Fruit fly (Drosophila melanogaster) whole organism, embryonic: ENCODE data around the gene pix.

Experiments used
- Asciz ChIP-seq: fragments of 200-800 bp; sonication (Bioruptor generic); optimal IDR thresholded peaks from 2 replicates; lab custom pipeline; 2017; ENCODE audit warnings: missing biosample characterization, mild to moderate bottlenecking, missing genetic modification characterization, missing genetic modification reagents
- CG12155 ChIP-seq: fragments of 200-800 bp; sonication (Bioruptor generic); optimal IDR thresholded peaks from 3 replicates; lab custom pipeline; 2016; ENCODE audit warnings: missing biosample characterization, missing genetic modification characterization
- CG13287 ChIP-seq: fragments of 200-800 bp; sonication (Bioruptor generic); IDR thresholded peaks from 2 replicates; pipeline ENCODE4 v1.3.6; 2022; ENCODE audit warnings: missing biosample characterization, missing genetic modification characterization; ENCODE audit not compliant: partially characterized antibody
- CG14441 ChIP-seq: fragments of 200-800 bp; sonication (Bioruptor generic); IDR thresholded peaks from 2 replicates; pipeline ENCODE4 v1.3.6; 2022; ENCODE audit warnings: missing biosample characterization, missing genetic modification characterization
- CG14965 ChIP-seq: fragments of 200-800 bp; sonication (Bioruptor generic); optimal IDR thresholded peaks from 2 replicates; lab custom pipeline; 2016; ENCODE audit warnings: missing biosample characterization, missing genetic modification characterization, borderline replicate concordance
- CG15269 ChIP-seq: fragments of 200-800 bp; sonication (Bioruptor generic); optimal IDR thresholded peaks from 2 replicates; lab custom pipeline; 2018; ENCODE audit warnings: missing biosample characterization, mild to moderate bottlenecking, missing genetic modification characterization, moderate library complexity
- CG1529 ChIP-seq: fragments of 200-800 bp; sonication (Bioruptor generic); optimal IDR thresholded peaks from 3 replicates; lab custom pipeline; 2018; ENCODE audit warnings: missing biosample characterization, missing genetic modification characterization
- CG17328 ChIP-seq: fragments of 200-800 bp; sonication (Bioruptor generic); IDR thresholded peaks from 2 replicates; pipeline ENCODE4 v1.3.6; 2022; ENCODE audit warnings: missing biosample characterization, missing genetic modification characterization
- CG17568 ChIP-seq: fragments of 200-800 bp; sonication (Bioruptor generic); optimal IDR thresholded peaks from 2 replicates; lab custom pipeline; 2018; ENCODE audit warnings: missing biosample characterization, mild to moderate bottlenecking, missing genetic modification characterization, moderate library complexity
- CG17802 ChIP-seq: fragments of 200-800 bp; sonication (Bioruptor generic); optimal IDR thresholded peaks from 2 replicates; lab custom pipeline; 2018; ENCODE audit warnings: missing biosample characterization, mild to moderate bottlenecking, missing genetic modification characterization, moderate library complexity
- CG1792 ChIP-seq: fragments of 200-800 bp; sonication (Bioruptor generic); optimal IDR thresholded peaks from 2 replicates; lab custom pipeline; 2016; ENCODE audit warnings: missing biosample characterization, missing genetic modification characterization
- CG18262 ChIP-seq: fragments of 200-800 bp; optimal IDR thresholded peaks from 3 replicates; lab custom pipeline; 2019; ENCODE audit warnings: missing biosample characterization, mild to moderate bottlenecking, missing genetic modification characterization, moderate library complexity
- CG2712 ChIP-seq: fragments of 200-800 bp; optimal IDR thresholded peaks from 3 replicates; lab custom pipeline; 2019; ENCODE audit warnings: missing biosample characterization, mild to moderate bottlenecking, missing genetic modification characterization, moderate library complexity
- CG31388 ChIP-seq: fragments of 200-800 bp; sonication (Bioruptor generic); optimal IDR thresholded peaks from 2 replicates; lab custom pipeline; 2016; ENCODE audit warnings: missing biosample characterization, missing genetic modification characterization
- CG5953 ChIP-seq: fragments of 200-800 bp; sonication (Bioruptor generic); IDR thresholded peaks from 2 replicates; pipeline ENCODE4 v1.3.6; 2022; ENCODE audit warnings: missing biosample characterization, missing genetic modification characterization
- CG6683 ChIP-seq: fragments of 200-800 bp; sonication (Bioruptor generic); optimal IDR thresholded peaks from 2 replicates; lab custom pipeline; 2017; ENCODE audit warnings: missing biosample characterization, mild to moderate bottlenecking, missing genetic modification characterization, missing genetic modification reagents
- CG9727 ChIP-seq: fragments of 200-800 bp; sonication (Bioruptor generic); optimal IDR thresholded peaks from 3 replicates; lab custom pipeline; 2017; ENCODE audit warnings: missing biosample characterization, mild to moderate bottlenecking, missing genetic modification characterization
- CG9932 ChIP-seq: fragments of 200-800 bp; sonication (Bioruptor generic); IDR thresholded peaks from 2 replicates; pipeline ENCODE4 v1.3.6; 2022; ENCODE audit warnings: missing biosample characterization, missing genetic modification characterization
- D19B ChIP-seq: fragments of 200-800 bp; sonication (Bioruptor generic); optimal IDR thresholded peaks from 2 replicates; lab custom pipeline; 2017; ENCODE audit warnings: missing biosample characterization, mild to moderate bottlenecking, missing genetic modification characterization
- Dek ChIP-seq: fragments of 200-800 bp; sonication (Bioruptor generic); optimal IDR thresholded peaks from 3 replicates; lab custom pipeline; 2019; ENCODE audit warnings: missing biosample characterization, mild to moderate bottlenecking, missing genetic modification characterization, moderate library complexity
- Dll ChIP-seq: fragments of 200-800 bp; sonication (Bioruptor generic); IDR thresholded peaks from 4 replicates; pipeline ENCODE4 v1.3.6; 2022; ENCODE audit warnings: missing biosample characterization, missing genetic modification characterization; ENCODE audit not compliant: partially characterized antibody
- Eip74EF ChIP-seq, 2 experiments: fragments of 200-800 bp in 1 of 2; fragments of >200 bp in 1 of 2; sonication (Bioruptor generic) in 1 of 2; optimal IDR thresholded peaks; 2 replicates each; lab custom pipeline; 2017 to 2019; ENCODE audit warnings: missing biosample characterization in 2 of 2, missing genetic modification characterization in 2 of 2, mild to moderate bottlenecking in 1 of 2, moderate library complexity in 1 of 2
- Ets97D ChIP-seq: fragments of 200-800 bp; sonication (Bioruptor generic); optimal IDR thresholded peaks from 3 replicates; lab custom pipeline; 2016; ENCODE audit warnings: missing biosample characterization, missing genetic modification characterization
- Max ChIP-seq: fragments of 200-800 bp; sonication (Bioruptor generic); optimal IDR thresholded peaks from 2 replicates; lab custom pipeline; 2016; ENCODE audit warnings: missing biosample characterization, mild to moderate bottlenecking, missing genetic modification characterization
- Oli ChIP-seq: fragments of 200-800 bp; sonication (Bioruptor generic); optimal IDR thresholded peaks from 2 replicates; lab custom pipeline; 2018; ENCODE audit warnings: missing biosample characterization, mild to moderate bottlenecking, missing genetic modification characterization, moderate library complexity
- Pdp1 ChIP-seq, 2 experiments: fragments of 200-800 bp; sonication (Bioruptor generic); optimal IDR thresholded peaks; 3 replicates each; lab custom pipeline; 2016; ENCODE audit warnings: missing biosample characterization in 2 of 2, missing genetic modification characterization in 2 of 2, mild to moderate bottlenecking in 1 of 2, moderate library complexity in 1 of 2
- Rfx ChIP-seq: fragments of 200-800 bp; sonication (Bioruptor generic); IDR thresholded peaks from 2 replicates; pipeline ENCODE4 v1.3.6; 2022; ENCODE audit warnings: missing biosample characterization, missing genetic modification characterization
- Rx ChIP-seq: fragments of 200-800 bp; sonication (Bioruptor generic); IDR thresholded peaks from 2 replicates; pipeline ENCODE4 v1.3.6; 2022; ENCODE audit warnings: missing biosample characterization, missing genetic modification characterization
- Sin3A ChIP-seq: fragments of >200 bp; optimal IDR thresholded peaks from 2 replicates; lab custom pipeline; 2018
- abd-A ChIP-seq: fragments of 200-800 bp; sonication (Bioruptor generic); optimal IDR thresholded peaks from 3 replicates; lab custom pipeline; 2019; ENCODE audit warnings: missing biosample characterization, mild to moderate bottlenecking, missing genetic modification characterization, moderate library complexity
- bab2 ChIP-seq: fragments of 200-800 bp; sonication (Bioruptor generic); optimal IDR thresholded peaks from 2 replicates; lab custom pipeline; 2016; ENCODE audit warnings: missing biosample characterization, missing genetic modification characterization
- cato ChIP-seq: fragments of 200-800 bp; sonication (Bioruptor generic); optimal IDR thresholded peaks from 2 replicates; lab custom pipeline; 2016; ENCODE audit warnings: missing biosample characterization, missing genetic modification characterization, borderline replicate concordance
- chn ChIP-seq: fragments of 200-800 bp; sonication (Bioruptor generic); optimal IDR thresholded peaks from 2 replicates; lab custom pipeline; 2016; ENCODE audit warnings: missing biosample characterization, missing genetic modification characterization
- cwo ChIP-seq: fragments of 200-800 bp; sonication (Bioruptor generic); optimal IDR thresholded peaks from 3 replicates; lab custom pipeline; 2017; ENCODE audit warnings: missing biosample characterization, missing genetic modification characterization, mild to moderate bottlenecking, moderate library complexity, missing genetic modification reagents
- danr ChIP-seq: fragments of 200-800 bp; sonication (Bioruptor generic); IDR thresholded peaks from 2 replicates; pipeline ENCODE4 v1.3.6; 2022; ENCODE audit warnings: missing biosample characterization, missing genetic modification characterization
- her ChIP-seq: fragments of 200-800 bp; sonication (Bioruptor generic); optimal IDR thresholded peaks from 2 replicates; lab custom pipeline; 2016; ENCODE audit warnings: missing biosample characterization, missing genetic modification characterization
- inv ChIP-seq: fragments of 200-800 bp; sonication (Bioruptor generic); IDR thresholded peaks from 2 replicates; pipeline ENCODE4 v1.3.6; 2022; ENCODE audit warnings: missing biosample characterization, missing genetic modification characterization; ENCODE audit not compliant: partially characterized antibody
- p53 ChIP-seq: fragments of 200-800 bp; sonication (Bioruptor generic); optimal IDR thresholded peaks from 2 replicates; lab custom pipeline; 2016; ENCODE audit warnings: missing biosample characterization, missing genetic modification characterization
- phol ChIP-seq: fragments of 200-800 bp; sonication (Bioruptor generic); optimal IDR thresholded peaks from 3 replicates; lab custom pipeline; 2018; ENCODE audit warnings: missing biosample characterization, mild to moderate bottlenecking, missing genetic modification characterization, moderate library complexity
- repo ChIP-seq: fragments of 200-800 bp; sonication (Bioruptor generic); optimal IDR thresholded peaks from 2 replicates; lab custom pipeline; 2016; ENCODE audit warnings: missing biosample characterization, missing genetic modification characterization
- ro ChIP-seq: fragments of 200-800 bp; sonication (Bioruptor generic); IDR thresholded peaks from 2 replicates; pipeline ENCODE4 v1.3.6; 2022; ENCODE audit warnings: missing biosample characterization, missing genetic modification characterization
- schlank ChIP-seq: fragments of 200-800 bp; sonication (Bioruptor generic); optimal IDR thresholded peaks from 2 replicates; lab custom pipeline; 2018; ENCODE audit warnings: missing biosample characterization, mild to moderate bottlenecking, missing genetic modification characterization
- seq ChIP-seq: fragments of 200-800 bp; sonication (Bioruptor generic); IDR thresholded peaks from 2 replicates; pipeline ENCODE4 v1.3.6; 2022; ENCODE audit warnings: missing biosample characterization, missing genetic modification characterization
- slou ChIP-seq: fragments of 200-800 bp; sonication (Bioruptor generic); optimal IDR thresholded peaks from 3 replicates; lab custom pipeline; 2016; ENCODE audit warnings: missing biosample characterization, missing genetic modification characterization
- tap ChIP-seq: fragments of 200-800 bp; optimal IDR thresholded peaks from 3 replicates; lab custom pipeline; 2019; ENCODE audit warnings: missing biosample characterization, mild to moderate bottlenecking, missing genetic modification characterization, moderate library complexity
- toy ChIP-seq: fragments of 200-800 bp; sonication (Bioruptor generic); IDR thresholded peaks from 2 replicates; pipeline ENCODE4 v1.3.6; 2022; ENCODE audit warnings: missing biosample characterization, missing genetic modification characterization
- zen ChIP-seq: fragments of 200-800 bp; sonication (Bioruptor generic); optimal IDR thresholded peaks from 3 replicates; lab custom pipeline; 2018; ENCODE audit warnings: missing biosample characterization, mild to moderate bottlenecking, missing genetic modification characterization, moderate library complexity

pix gene

dm6 chr3L:8925679-8926078 lies 48.9 kb downstream of the pix start (continued):
- TF ChIP-seq repo (GFP tag; lab: Kevin White, UChicago) (no peak), CG13287 (no peak), CG14441 (GFP tag; lab: Robert Waterston, UW) (no peak), ro (GFP tag; lab: Robert Waterston, UW) (no peak), CG15269 (tag; lab: Kevin White, UChicago) (no peak), CG2712 (tag; lab: Kevin White, UChicago) (peak; percentile 20), Asciz (GFP tag; lab: Kevin White, UChicago) (peak; percentile 85), schlank (no peak), cato (GFP tag; lab: Kevin White, UChicago) (no peak), tap (no peak), CG31388 (GFP tag; lab: Kevin White, UChicago) (no peak), CG17328 (GFP tag; lab: Robert Waterston, UW) (peak; percentile 12; the same call in 1 of the 2 replicates), cwo (no peak), Max (GFP tag; lab: Kevin White, UChicago) (no peak), Oli (tag; lab: Kevin White, UChicago) (no peak), Eip74EF (GFP tag; optimal IDR thresholded peaks at IDR 0.05; lab: Kevin White, UChicago) (no peak), CG18262 (tag; lab: Kevin White, UChicago) (peak; percentile 29), toy (GFP tag; lab: Robert Waterston, UW) (no peak), CG14965 (GFP tag; lab: Kevin White, UChicago) (no peak), Sin3A (lab: Kevin White, UChicago) (no peak), zen (tag; lab: Kevin White, UChicago) (no peak), seq (GFP tag; lab: Robert Waterston, UW) (no peak), CG12155 (GFP tag; lab: Kevin White, UChicago) (no peak), CG17568 (GFP tag; lab: Kevin White, UChicago) (peak; percentile 27), Pdp1 (GFP tag; optimal IDR thresholded peaks at IDR 0.05; lab: Kevin White, UChicago) (no peak), phol (tag; lab: Kevin White, UChicago) (no peak), slou (GFP tag; lab: Kevin White, UChicago) (no peak), her (GFP tag; lab: Kevin White, UChicago) (no peak), CG6683 (GFP tag; lab: Kevin White, UChicago) (no peak), CG5953 (GFP tag; lab: Robert Waterston, UW) (0 out of 2 replicates have a peak, but pooled peaks have one; percentile 25), bab2 (GFP tag; lab: Kevin White, UChicago) (peak; percentile 10), Dll (GFP tag; lab: Robert Waterston, UW) (no peak), danr (GFP tag; lab: Robert Waterston, UW) (no peak), CG9727 (GFP tag; lab: Kevin White, UChicago) (no peak), CG9932 (no peak), chn (GFP tag; lab: Kevin White, UChicago) (no peak), Ets97D (no peak), CG1792 (GFP tag; lab: Kevin White, UChicago) (no peak), inv (GFP tag; lab: Robert Waterston, UW) (no peak), CG1529 (GFP tag; lab: Kevin White, UChicago) (peak; percentile 63), Dek (tag; lab: Kevin White, UChicago) (no peak), D19B (no peak), p53 (GFP tag; lab: Kevin White, UChicago) (no peak), Rfx (GFP tag; lab: Robert Waterston, UW) (no peak), CG17802 (tag; lab: Kevin White, UChicago) (no peak), abd-A (no peak), Rx (GFP tag; lab: Robert Waterston, UW) (no peak)
